Worm (Caenorhabditis elegans) whole organism, L4/young adult: ENCODE data around the gene ctns-1.

Source experiments
- dao-5 ChIP-seq: sonication (generic microtip); optimal IDR thresholded peaks from 2 replicates; lab custom pipeline; 2016; ENCODE audit warnings: missing genotype, missing genetic modification characterization, moderate library complexity, missing compliant biosample characterization
- him-1 ChIP-seq: sonication (generic microtip); optimal IDR thresholded peaks from 2 replicates; lab custom pipeline; 2016; ENCODE audit warnings: missing genotype, missing genetic modification reagents, missing genetic modification characterization, missing compliant biosample characterization

DNA sequence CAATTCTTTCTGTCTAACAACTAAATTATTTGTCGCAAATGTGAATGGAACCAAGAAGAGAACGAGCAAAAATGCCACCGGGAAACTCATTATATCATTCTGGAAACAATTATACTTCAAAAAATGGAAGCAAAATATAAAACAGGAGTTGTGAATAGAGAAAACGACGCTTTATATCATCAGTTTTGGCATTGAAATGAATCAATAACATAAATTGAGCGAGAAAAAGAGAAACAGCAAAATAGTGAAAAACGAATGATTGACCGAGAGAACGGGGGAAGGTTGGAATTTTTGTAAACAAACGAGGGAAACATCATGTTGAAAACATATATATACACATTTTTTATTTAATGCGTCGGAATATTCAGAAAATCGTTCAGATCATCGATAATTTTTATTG is at the start of gene ctns-1:
- TF ChIP-seq dao-5 (tag; lab: Kevin White, UChicago) (no peak), him-1 (tag; lab: Kevin White, UChicago) (no peak)
